Worm (Caenorhabditis elegans): ENCODE measurements around the gene C08G5.7.
A peak's percentile ranks its signal among the peaks of the same experiment; 100 is the strongest.

Gene C08G5.7

ce11 chrII:724004-724403, 41.1 kb downstream of the C08G5.7 start:
- TF ChIP-seq unc-130 (tag; optimal IDR thresholded peaks at IDR 0.05): no peak
- TF ChIP-seq nhr-28 (tag; optimal IDR thresholded peaks at IDR 0.05): no peak
- no peak for TF ChIP-seq C34B4.2 (tag; optimal IDR thresholded peaks at IDR 0.05)
- TF ChIP-seq sox-4 (tag; optimal IDR thresholded peaks at IDR 0.05): no peak
- TF ChIP-seq efl-1 (optimal IDR thresholded peaks at IDR 0.05): no peak
- TF ChIP-seq efl-1 (GFP tag; optimal IDR thresholded peaks at IDR 0.05 in 1 of 2): peak in 1 of 2 experiments; percentile 69

DNA sequence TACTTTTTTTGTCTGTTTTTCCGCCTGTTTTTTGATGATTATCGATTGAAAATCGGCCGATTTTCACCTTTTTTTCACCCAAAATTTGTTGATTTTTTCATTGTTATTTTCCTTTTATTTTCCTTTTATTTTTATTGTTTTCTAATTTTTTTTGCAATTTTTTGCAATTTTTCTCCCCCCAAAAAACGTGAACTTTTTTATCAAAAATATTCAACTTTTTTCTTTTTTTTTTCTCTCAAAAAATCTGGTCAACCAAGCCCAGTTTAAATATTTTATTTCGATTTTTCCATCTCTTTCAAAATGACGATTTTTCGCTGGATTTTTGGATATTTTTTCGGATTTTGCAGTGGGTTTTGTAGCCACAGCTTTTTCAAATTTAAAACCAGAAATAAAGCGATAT, 41.6 kb downstream of the C08G5.7 start, which contains the start of gene rfip-2:
Gene rfip-2 (plus strand): TSS at position 301 of the 400 bp plus-strand sequence.
- TF ChIP-seq C04F5.9 (tag; optimal IDR thresholded peaks at IDR 0.05): no peak
- no peak for TF ChIP-seq ztf-4 (tag; optimal IDR thresholded peaks at IDR 0.05)
- no peak for TF ChIP-seq lir-3 (tag; optimal IDR thresholded peaks at IDR 0.05; ENCODE audit: poor library complexity)
- TF ChIP-seq nhr-19 (GFP tag; conservative IDR thresholded peaks at IDR 0.05): no peak
- TF ChIP-seq lin-35 (GFP tag; optimal IDR thresholded peaks at IDR 0.05): no peak
- no peak for TF ChIP-seq F16B12.6 (tag; optimal IDR thresholded peaks at IDR 0.05)
- TF ChIP-seq unc-130 (tag; optimal IDR thresholded peaks at IDR 0.05): no peak

DNA sequence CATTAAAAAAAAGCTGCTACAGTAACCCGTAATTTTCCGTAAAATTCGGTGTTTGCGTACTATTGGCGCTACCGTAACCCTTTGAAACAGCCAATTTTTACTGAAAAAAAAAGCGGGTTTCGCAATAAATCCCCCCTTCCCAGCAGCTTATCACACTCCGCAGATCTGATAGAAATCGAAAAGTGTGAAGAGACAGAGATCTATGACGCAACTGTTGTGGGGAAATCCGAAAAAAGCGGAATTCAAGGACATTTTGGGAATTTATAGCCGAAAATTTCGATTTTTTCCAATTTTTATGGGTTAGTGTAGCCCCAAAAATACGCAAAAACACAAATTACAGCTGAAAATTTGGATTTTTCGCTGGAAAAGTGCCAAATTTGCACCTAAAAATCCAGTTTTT, 43.2 kb downstream of the C08G5.7 start:
- no peak for TF ChIP-seq nhr-71 (tag; optimal IDR thresholded peaks at IDR 0.05)
- TF ChIP-seq blmp-1 (tag; optimal IDR thresholded peaks at IDR 0.05): peak; percentile 78

- TF ChIP-seq nhr-90 (tag; optimal IDR thresholded peaks at IDR 0.05; ENCODE audit: poor library complexity): no peak
- TF ChIP-seq unc-130 (tag; optimal IDR thresholded peaks at IDR 0.05): no peak
- no peak for TF ChIP-seq grh-1 (GFP tag; IDR thresholded peaks at IDR 0.05)
- TF ChIP-seq lin-39 (tag; optimal IDR thresholded peaks at IDR 0.05): no peak
- no peak for TF ChIP-seq fkh-4 (tag; optimal IDR thresholded peaks at IDR 0.05; ENCODE audit: borderline replicate concordance)
- TF ChIP-seq ces-1 (GFP tag; optimal IDR thresholded peaks at IDR 0.05): no peak
- no peak for TF ChIP-seq ztf-4 (tag; optimal IDR thresholded peaks at IDR 0.05)
- TF ChIP-seq ceh-82 (tag; optimal IDR thresholded peaks at IDR 0.05): no peak
- TF ChIP-seq C16A3.4 (tag; optimal IDR thresholded peaks at IDR 0.05): no peak
- no peak for TF ChIP-seq aha-1 (tag; optimal IDR thresholded peaks at IDR 0.05)
- no peak for TF ChIP-seq elt-3 (tag; optimal IDR thresholded peaks at IDR 0.05)
These were observed 56.0 kb downstream of the C08G5.7 start, which contains the start of gene T02H6.1 for ce11 chrII:709081-709480. T02H6.1 (plus strand) TSS chrII:709381.
